Worm (Caenorhabditis elegans) whole organism, L4 larva: ENCODE data around the gene K01D12.5.

Experiments used
- T20F7.1 ChIP-seq: fragments of 200-800 bp; sonication (Bioruptor generic); optimal IDR thresholded peaks from 2 replicates; lab custom pipeline; 2018; ENCODE audit warnings: mild to moderate bottlenecking, missing genetic modification characterization, missing compliant biosample characterization
- lin-15B ChIP-seq: fragments of 150-350 bp; sonication (generic microtip); optimal IDR thresholded peaks from 3 replicates; lab custom pipeline; 2014; ENCODE audit warnings: missing biosample characterization, missing genetic modification characterization
- nhr-77 ChIP-seq: fragments of 150-350 bp; optimal IDR thresholded peaks from 2 replicates; lab custom pipeline; 2014; ENCODE audit warnings: missing biosample characterization, missing genetic modification characterization
- pqm-1 ChIP-seq: sonication (generic microtip); optimal IDR thresholded peaks from 2 replicates; lab custom pipeline; 2017; ENCODE audit warnings: missing biosample characterization, missing genetic modification characterization
- skn-1 ChIP-seq: fragments of 150-350 bp; optimal IDR thresholded peaks from 2 replicates; lab custom pipeline; 2014; ENCODE audit warnings: missing biosample characterization, missing genetic modification characterization

DNA sequence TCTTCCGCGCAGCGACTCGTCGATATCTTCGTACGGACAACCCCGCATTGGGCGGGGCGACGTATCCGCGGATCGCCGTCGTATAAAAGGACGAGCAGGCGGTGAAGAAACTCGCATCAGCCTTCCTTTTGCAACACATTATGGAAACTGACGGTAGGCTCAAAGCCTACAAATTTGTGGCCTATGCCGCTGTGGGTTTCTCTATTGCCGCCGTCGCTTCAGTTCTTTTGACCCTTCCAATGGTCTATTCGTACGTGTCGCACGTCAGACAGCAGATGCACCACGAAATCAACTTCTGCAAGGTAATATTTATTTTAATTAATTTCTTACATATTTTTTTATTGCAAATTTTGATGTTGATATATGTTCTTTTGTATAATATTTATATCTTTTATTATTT is 44.8 kb upstream of the K01D12.5 start:
- TF ChIP-seq pqm-1 (tag; lab: Kevin White, UChicago) (no peak), skn-1 (tag; lab: Kevin White, UChicago) (no peak), nhr-77 (no peak), lin-15B (tag; lab: Kevin White, UChicago) (no peak), T20F7.1 (no peak)
